Worm (Caenorhabditis elegans): ENCODE results near the gene fozi-1.
A peak's percentile ranks its signal among the peaks of the same experiment; 100 is the strongest.

Gene fozi-1

ce11 chrIII:9277803-9278202 lies 3.8 kb upstream of the fozi-1 start:
- TF ChIP-seq sma-3 (GFP tag; optimal IDR thresholded peaks at IDR 0.05) (no peak), lin-11 (tag; optimal IDR thresholded peaks at IDR 0.05) (no peak), ama-1 (optimal IDR thresholded peaks at IDR 0.05) (no peak), snpc-4 (tag; optimal IDR thresholded peaks at IDR 0.05) (no peak), mdl-1 (tag; optimal IDR thresholded peaks at IDR 0.05) (no peak), blmp-1 (tag; optimal IDR thresholded peaks at IDR 0.05; ENCODE audit: insufficient read depth) (peak; percentile 58), unc-55 (GFP tag; optimal IDR thresholded peaks at IDR 0.05) (no peak), fos-1 (tag; optimal IDR thresholded peaks at IDR 0.05) (peak; percentile 16)

- no peak for TF ChIP-seq lin-13 (GFP tag; optimal IDR thresholded peaks at IDR 0.05)
- TF ChIP-seq ceh-82 (tag; optimal IDR thresholded peaks at IDR 0.05): no peak
- peak; percentile 28 for TF ChIP-seq fos-1 (tag; optimal IDR thresholded peaks at IDR 0.05)
- no peak for TF ChIP-seq elt-1 (tag; optimal IDR thresholded peaks at IDR 0.05)
- no peak for TF ChIP-seq lin-11 (tag; optimal IDR thresholded peaks at IDR 0.05)
- no peak for TF ChIP-seq F13H6.1 (tag; optimal IDR thresholded peaks at IDR 0.05)
Observed at ce11 chrIII:9288540-9288939, 7.0 kb downstream of the fozi-1 start.

DNA sequence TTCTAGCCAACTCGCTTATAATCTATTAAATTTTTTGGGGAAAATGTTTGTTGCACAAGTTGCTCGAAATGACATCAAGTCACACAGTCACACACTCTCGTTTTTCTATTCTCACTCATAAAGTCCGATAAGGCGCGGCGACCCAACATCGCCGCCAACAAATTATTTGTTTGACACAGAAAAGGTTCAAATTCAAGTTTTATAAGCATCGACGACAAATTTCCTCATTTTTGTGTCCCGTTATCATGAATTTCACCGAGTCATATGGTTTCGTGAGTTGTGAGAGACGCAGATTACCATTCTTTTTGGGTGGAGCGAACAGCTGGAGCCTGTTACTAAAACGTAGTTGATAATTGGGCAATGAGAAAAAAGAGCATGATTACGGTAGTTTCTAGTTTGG lies 8.2 kb downstream of the fozi-1 start:
- TF ChIP-seq mbf-1 (tag; optimal IDR thresholded peaks at IDR 0.05) (no peak), sma-9 (GFP tag; optimal IDR thresholded peaks at IDR 0.05) (peak; percentile 64), sma-9 (tag; optimal IDR thresholded peaks at IDR 0.05) (no peak), dmd-4 (tag; optimal IDR thresholded peaks at IDR 0.05) (no peak), mdl-1 (tag; optimal IDR thresholded peaks at IDR 0.05) (no peak), nhr-25 (tag; optimal IDR thresholded peaks at IDR 0.05) (no peak), nhr-12 (tag; optimal IDR thresholded peaks at IDR 0.05) (no peak), crh-2 (tag; optimal IDR thresholded peaks at IDR 0.05) (peak; percentile 66), nhr-77 (tag; optimal IDR thresholded peaks at IDR 0.05) (no peak), gmeb-1 (tag; optimal IDR thresholded peaks at IDR 0.05) (peak; percentile 42), R02D3.7 (tag; optimal IDR thresholded peaks at IDR 0.05) (no peak), sma-3 (GFP tag; optimal IDR thresholded peaks at IDR 0.05) (no peak), fos-1 (tag; optimal IDR thresholded peaks at IDR 0.05) (peak; percentile 87), zag-1 (tag; optimal IDR thresholded peaks at IDR 0.05) (no peak)

- TF ChIP-seq ztf-1 (GFP tag; conservative IDR thresholded peaks at IDR 0.05) (no peak), lin-13 (GFP tag; optimal IDR thresholded peaks at IDR 0.05) (no peak), fos-1 (tag; optimal IDR thresholded peaks at IDR 0.05) (no peak), aly-2 (tag; optimal IDR thresholded peaks at IDR 0.05) (no peak), snpc-4 (tag; optimal IDR thresholded peaks at IDR 0.05) (no peak), zag-1 (tag; optimal IDR thresholded peaks at IDR 0.05) (no peak), ceh-16 (tag; optimal IDR thresholded peaks at IDR 0.05) (no peak), unc-62 (GFP tag; optimal IDR thresholded peaks at IDR 0.05) (no peak)
Observed at ce11 chrIII:9297345-9297744, 15.8 kb downstream of the fozi-1 start, which contains the start of gene K01B6.4. Gene K01B6.4 (minus strand): TSS chrIII:9297445.

DNA sequence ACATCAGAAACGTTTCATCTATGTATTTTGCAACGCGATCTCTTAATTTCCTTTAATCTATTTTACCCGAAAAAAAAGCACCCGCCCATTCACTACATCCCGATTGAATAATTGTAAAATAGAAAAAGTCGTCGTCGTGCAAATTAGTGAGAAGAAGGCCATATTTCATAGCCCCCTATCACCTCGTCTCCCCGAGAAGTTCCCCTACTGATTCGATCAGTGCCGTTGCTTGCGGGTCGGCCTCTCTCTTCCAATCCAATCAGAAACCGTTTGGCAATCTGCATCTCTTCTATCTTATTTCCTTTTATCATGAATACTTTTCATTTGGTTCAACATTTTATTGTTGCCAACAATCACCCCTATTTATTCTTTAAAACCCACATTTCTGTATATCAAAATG lies 17.5 kb downstream of the fozi-1 start:
- no peak for TF ChIP-seq nhr-77 (tag; optimal IDR thresholded peaks at IDR 0.05)
- TF ChIP-seq peb-1 (tag; optimal IDR thresholded peaks at IDR 0.05): no peak
- TF ChIP-seq egl-27 (tag; optimal IDR thresholded peaks at IDR 0.05): no peak
- no peak for TF ChIP-seq nhr-129 (tag; optimal IDR thresholded peaks at IDR 0.05)
- no peak for TF ChIP-seq sma-3 (GFP tag; optimal IDR thresholded peaks at IDR 0.05)
- TF ChIP-seq ZK546.5 (tag; optimal IDR thresholded peaks at IDR 0.05): no peak
- no peak for TF ChIP-seq ama-1 (optimal IDR thresholded peaks at IDR 0.05)
- TF ChIP-seq unc-62 (GFP tag; optimal IDR thresholded peaks at IDR 0.05): no peak
- no peak for TF ChIP-seq skn-1 (tag; optimal IDR thresholded peaks at IDR 0.05)

ce11 chrIII:9299919-9300318 lies 18.3 kb downstream of the fozi-1 start, which contains the start of gene K01B6.3:
Gene K01B6.3 (plus strand): TSS chrIII:9300219.
- TF ChIP-seq unc-55 (GFP tag; optimal IDR thresholded peaks at IDR 0.05) (no peak), unc-62 (GFP tag; optimal IDR thresholded peaks at IDR 0.05) (no peak), peb-1 (tag; optimal IDR thresholded peaks at IDR 0.05) (no peak), sma-3 (GFP tag; optimal IDR thresholded peaks at IDR 0.05) (no peak), blmp-1 (tag; optimal IDR thresholded peaks at IDR 0.05; ENCODE audit: insufficient read depth) (no peak), skn-1 (tag; optimal IDR thresholded peaks at IDR 0.05) (no peak), lin-13 (GFP tag; optimal IDR thresholded peaks at IDR 0.05) (no peak), R02D3.7 (tag; optimal IDR thresholded peaks at IDR 0.05) (no peak), C34F6.9 (tag; optimal IDR thresholded peaks at IDR 0.05) (no peak), ztf-4 (tag; optimal IDR thresholded peaks at IDR 0.05) (no peak), elt-3 (tag; optimal IDR thresholded peaks at IDR 0.05) (no peak), nhr-21 (tag; optimal IDR thresholded peaks at IDR 0.05) (no peak), ceh-16 (tag; optimal IDR thresholded peaks at IDR 0.05) (no peak), fos-1 (tag; optimal IDR thresholded peaks at IDR 0.05) (no peak), zag-1 (tag; optimal IDR thresholded peaks at IDR 0.05) (no peak)

All from whole organism, L2 larva.